Fruit fly (Drosophila melanogaster) whole organism, pupa: ENCODE results near the gene Cap-D2.

ENCODE experiments used
- CG15710 ChIP-seq: fragments of 200-800 bp; sonication (Bioruptor generic); optimal IDR thresholded peaks from 2 replicates; lab custom pipeline; 2018; ENCODE audit warnings: missing biosample characterization, mild to moderate bottlenecking, missing genetic modification characterization, moderate library complexity
- CG17806 ChIP-seq: fragments of 200-800 bp; sonication (Bioruptor generic); optimal IDR thresholded peaks from 2 replicates; lab custom pipeline; 2018; ENCODE audit warnings: missing biosample characterization, mild to moderate bottlenecking, missing genetic modification characterization, moderate library complexity
- CG32121 ChIP-seq: fragments of 200-800 bp; sonication (Bioruptor generic); IDR thresholded peaks from 2 replicates; pipeline ENCODE4 v1.3.6; 2022; ENCODE audit warnings: missing biosample characterization, missing genetic modification characterization
- CG8159 ChIP-seq: fragments of 200-800 bp; sonication (Bioruptor generic); optimal IDR thresholded peaks from 3 replicates; lab custom pipeline; 2018; ENCODE audit warnings: missing biosample characterization, mild to moderate bottlenecking, missing genetic modification characterization, moderate library complexity
- fd96Ca ChIP-seq: fragments of 200-800 bp; sonication (Bioruptor generic); IDR thresholded peaks from 3 replicates; pipeline ENCODE4 v1.3.6; 2022; ENCODE audit warnings: missing biosample characterization, missing genetic modification characterization

- no peak for TF ChIP-seq CG8159 (tag; lab: Kevin White, UChicago)
- no peak for TF ChIP-seq CG17806 (tag; lab: Kevin White, UChicago)
- TF ChIP-seq CG32121 (GFP tag; lab: Robert Waterston, UW) = no peak
- no peak for TF ChIP-seq fd96Ca
- TF ChIP-seq CG15710 = no peak
Observed at dm6 chr3R:29705789-29706303, 30.4 kb downstream of the Cap-D2 start.
